Worm (Caenorhabditis elegans): Measurements from ENCODE around the gene T01C3.3.

- TF ChIP-seq B0310.2 (tag; optimal IDR thresholded peaks at IDR 0.05) (peak; percentile 24), flt-1 (GFP tag; IDR thresholded peaks at IDR 0.05) (no peak), hmg-4 (GFP tag; optimal IDR thresholded peaks at IDR 0.05) (peak; percentile 48), tbx-37 (GFP tag; conservative IDR thresholded peaks at IDR 0.05) (no peak; the same call in 1 of the 2 replicates), F13C5.2 (tag; optimal IDR thresholded peaks at IDR 0.05) (peak; percentile 86), ama-1 (optimal IDR thresholded peaks at IDR 0.05) (no peak), hnd-1 (tag; optimal IDR thresholded peaks at IDR 0.05) (no peak), sea-1 (GFP tag; conservative IDR thresholded peaks at IDR 0.05) (no peak)
Measured at ce11 chrV:15002184-15002690, 9.8 kb upstream of the T01C3.3 start, which contains the start of the genes fib-1 and mut-15.
